Worm (Caenorhabditis elegans): ENCODE data around the gene nas-12.

nas-12 gene

ce11 chrIV:10176252-10176730, 47.5 kb upstream of the nas-12 start, which contains the start of gene rack-1:
Gene rack-1 (plus strand): TSS chrIV:10176680.
- no peak for TF ChIP-seq xnd-1 (tag; optimal IDR thresholded peaks at IDR 0.05)
- TF ChIP-seq lin-26 (GFP tag; IDR thresholded peaks at IDR 0.05) = no peak
- TF ChIP-seq cebp-2 (GFP tag; IDR thresholded peaks at IDR 0.05) = no peak
- TF ChIP-seq tlf-1 (GFP tag; optimal IDR thresholded peaks at IDR 0.05) = no peak
- no peak for TF ChIP-seq unc-62 (GFP tag; optimal IDR thresholded peaks at IDR 0.05)
- TF ChIP-seq mes-4 (tag; optimal IDR thresholded peaks at IDR 0.05) = no peak
- no peak for TF ChIP-seq bed-1 (GFP tag; IDR thresholded peaks at IDR 0.05)
- no peak for TF ChIP-seq F55B11.4 (tag; optimal IDR thresholded peaks at IDR 0.05; ENCODE audit: borderline replicate concordance, insufficient read depth)
- TF ChIP-seq D2030.7 (GFP tag; IDR thresholded peaks at IDR 0.05) = no peak
- TF ChIP-seq rpc-1 (optimal IDR thresholded peaks at IDR 0.05) = no peak
- TF ChIP-seq rpc-1 (tag; optimal IDR thresholded peaks at IDR 0.05) = no peak
- TF ChIP-seq aptf-2 (GFP tag; conservative IDR thresholded peaks at IDR 0.05) = no peak
- TF ChIP-seq zfh-2 (GFP tag; conservative IDR thresholded peaks at IDR 0.05) = no peak
- TF ChIP-seq F57A8.1 (GFP tag; optimal IDR thresholded peaks at IDR 0.05) = no peak
- no peak for TF ChIP-seq nfyb-1 (GFP tag; IDR thresholded peaks at IDR 0.05)
- no peak for TF ChIP-seq egl-44 (GFP tag; IDR thresholded peaks at IDR 0.05)
- no peak for TF ChIP-seq sdz-38 (tag; optimal IDR thresholded peaks at IDR 0.05)
- no peak for TF ChIP-seq hsf-1 (GFP tag; IDR thresholded peaks at IDR 0.05)
- no peak for TF ChIP-seq K12H6.12 (tag; optimal IDR thresholded peaks at IDR 0.05)
- no peak for TF ChIP-seq ccch-3 (GFP tag; optimal IDR thresholded peaks at IDR 0.05)
- TF ChIP-seq rcor-1 (GFP tag; IDR thresholded peaks at IDR 0.05) = no peak
- no peak for TF ChIP-seq pha-4 (tag; optimal IDR thresholded peaks at IDR 0.05)
- TF ChIP-seq F39B2.1 (GFP tag; IDR thresholded peaks at IDR 0.05) = no peak
- TF ChIP-seq aptf-3 (GFP tag; IDR thresholded peaks at IDR 0.05) = no peak
- TF ChIP-seq sea-2 (GFP tag; IDR thresholded peaks at IDR 0.05) = no peak
- no peak for TF ChIP-seq nfya-2 (GFP tag; IDR thresholded peaks at IDR 0.05)
- TF ChIP-seq akir-1 (GFP tag; optimal IDR thresholded peaks at IDR 0.05) = no peak
- no peak for TF ChIP-seq rec-8 (tag; optimal IDR thresholded peaks at IDR 0.05)
- TF ChIP-seq die-1 (tag; optimal IDR thresholded peaks at IDR 0.05) = no peak
- no peak for TF ChIP-seq dpff-1 (tag; optimal IDR thresholded peaks at IDR 0.05)
- no peak for TF ChIP-seq lin-35 (GFP tag; optimal IDR thresholded peaks at IDR 0.05)
- TF ChIP-seq snpc-4 (GFP tag; optimal IDR thresholded peaks at IDR 0.05) = peak; percentile 54
- TF ChIP-seq snpc-4 (tag; optimal IDR thresholded peaks at IDR 0.05) = peak in 2 of 4 experiments; percentile 4 to 30
- no peak for TF ChIP-seq Y53G8AR.9 (GFP tag; conservative IDR thresholded peaks at IDR 0.05)
- TF ChIP-seq ceh-100 (GFP tag; IDR thresholded peaks at IDR 0.05) = no peak
- TF ChIP-seq B0261.1 (tag; optimal IDR thresholded peaks at IDR 0.05) = no peak
- no peak for TF ChIP-seq ztf-28 (GFP tag; IDR thresholded peaks at IDR 0.05)
- peak; percentile 9; the same call in 1 of the 2 replicates for TF ChIP-seq pbrm-1 (GFP tag; IDR thresholded peaks at IDR 0.05)
- no peak for TF ChIP-seq ztf-26 (tag; optimal IDR thresholded peaks at IDR 0.05)
- TF ChIP-seq ztf-18 (tag; optimal IDR thresholded peaks at IDR 0.05) = no peak
- no peak for TF ChIP-seq hmg-20 (GFP tag; IDR thresholded peaks at IDR 0.05)
- no peak for TF ChIP-seq him-1 (tag; optimal IDR thresholded peaks at IDR 0.05)
- TF ChIP-seq unc-130 (GFP tag; optimal IDR thresholded peaks at IDR 0.05) = no peak
- TF ChIP-seq ceh-79 (tag; optimal IDR thresholded peaks at IDR 0.05) = no peak
- TF ChIP-seq lsl-1 (GFP tag; optimal IDR thresholded peaks at IDR 0.05) = peak; percentile 15
- no peak for TF ChIP-seq egl-18 (GFP tag; IDR thresholded peaks at IDR 0.05)
- no peak for TF ChIP-seq bed-2 (GFP tag; IDR thresholded peaks at IDR 0.05)
- TF ChIP-seq snpc-1.3 (tag; optimal IDR thresholded peaks at IDR 0.05; ENCODE audit: insufficient read depth) = no peak
- no peak for TF ChIP-seq F37B4.10 (GFP tag; IDR thresholded peaks at IDR 0.05)
- TF ChIP-seq ceh-91 (GFP tag; IDR thresholded peaks at IDR 0.05) = no peak

Data from whole organism, young adult.